Worm (Caenorhabditis elegans) whole organism, L4 larva: ENCODE data around the gene tre-2.

Experiments used
- hmg-1.1 ChIP-seq: fragments of 200-800 bp; sonication (Bioruptor generic); IDR thresholded peaks from 2 replicates; pipeline ENCODE4 v1.3.6; 2022; ENCODE audit warnings: missing genetic modification reagents, missing genetic modification characterization, missing compliant biosample characterization
- pha-4 ChIP-seq, 2 experiments: fragments of 150-350 bp in 1 of 2; fragments of 200-800 bp in 1 of 2; sonication (Bioruptor generic) in 1 of 2; IDR thresholded peaks in 1 of 2; optimal IDR thresholded peaks in 1 of 2; 2 replicates each; pipeline versions ENCODE4 v1.3.6 to Lab custom; 2014 to 2022; ENCODE audit warnings: missing genetic modification characterization in 2 of 2, missing genetic modification reagents in 2 of 2, missing biosample characterization in 1 of 2, missing compliant biosample characterization in 1 of 2
- spr-3 ChIP-seq: fragments of 200-800 bp; sonication (Bioruptor generic); optimal IDR thresholded peaks from 2 replicates; lab custom pipeline; 2018; ENCODE audit warnings: mild to moderate bottlenecking, missing genetic modification characterization, missing compliant biosample characterization

ce11 chrIV:6912851-6913588 lies 29.8 kb upstream of the tre-2 start, which contains the start of gene T22D1.3:
- TF ChIP-seq spr-3 (no peak), pha-4 (GFP tag; IDR thresholded peaks at IDR 0.05; lab: Robert Waterston, UW) (0 out of 2 replicates have a peak, but pooled peaks have one; percentile 35), pha-4 (tag; optimal IDR thresholded peaks at IDR 0.05; lab: Kevin White, UChicago) (no peak), hmg-1.1 (GFP tag; lab: Robert Waterston, UW) (no peak)
